Worm (Caenorhabditis elegans) whole organism, mixed stage, embryonic: ENCODE measurements around the gene C37H5.13.

ENCODE experiments used
- blmp-1 ChIP-seq: fragments of 150-350 bp; optimal IDR thresholded peaks from 2 replicates; lab custom pipeline; 2014; ENCODE audit warnings: missing biosample characterization, missing genetic modification characterization
- elt-3 ChIP-seq: fragments of 150-350 bp; optimal IDR thresholded peaks from 2 replicates; lab custom pipeline; 2014; ENCODE audit warnings: missing biosample characterization, missing genetic modification characterization
- hlh-1 ChIP-seq: fragments of 150-350 bp; optimal IDR thresholded peaks from 2 replicates; lab custom pipeline; 2014; ENCODE audit warnings: missing biosample characterization, missing genetic modification reagents, missing genetic modification characterization
- nhr-12 ChIP-seq: fragments of 150-350 bp; optimal IDR thresholded peaks from 2 replicates; lab custom pipeline; 2014; ENCODE audit warnings: missing biosample characterization, missing genetic modification characterization
- nhr-237 ChIP-seq: fragments of 150-350 bp; optimal IDR thresholded peaks from 2 replicates; lab custom pipeline; 2014; ENCODE audit warnings: missing biosample characterization, missing genetic modification characterization
- snpc-4 ChIP-seq: fragments of 150-350 bp; optimal IDR thresholded peaks from 2 replicates; lab custom pipeline; 2014; ENCODE audit warnings: missing biosample characterization, missing genetic modification characterization
- unc-120 ChIP-seq: sonication (generic microtip); optimal IDR thresholded peaks from 2 replicates; lab custom pipeline; 2017; ENCODE audit warnings: missing genetic modification characterization, missing compliant biosample characterization; ENCODE audit not compliant: poor library complexity, severe bottlenecking
- unc-62 ChIP-seq: fragments of 150-350 bp; optimal IDR thresholded peaks from 2 replicates; lab custom pipeline; 2014; ENCODE audit warnings: missing biosample characterization, missing genetic modification reagents, missing genetic modification characterization

DNA sequence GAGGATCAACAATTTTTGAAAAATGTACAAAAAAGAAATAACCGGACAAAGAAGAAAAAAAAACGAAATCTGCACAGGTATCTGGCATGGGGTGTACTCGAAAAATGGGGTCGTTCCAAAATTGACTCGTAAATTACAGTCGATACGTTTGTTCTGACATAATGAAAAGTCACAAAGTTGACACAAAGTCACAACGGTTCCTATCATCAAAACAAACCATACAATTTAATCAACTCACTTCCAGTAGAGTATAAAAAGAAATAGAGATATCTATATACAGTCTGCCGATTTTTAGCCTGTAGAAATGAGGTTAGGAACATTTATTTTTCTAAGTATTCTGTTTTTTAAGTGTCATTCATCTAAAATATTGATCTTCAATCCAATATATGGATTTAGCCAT, 21.7 kb upstream of the C37H5.13 start, which contains the start of gene T19H12.12:
- TF ChIP-seq nhr-237 (tag; lab: Kevin White, UChicago) (no peak), snpc-4 (tag; lab: Kevin White, UChicago) (no peak), unc-62 (GFP tag; lab: Kevin White, UChicago) (no peak), elt-3 (tag; lab: Kevin White, UChicago) (no peak), unc-120 (tag; lab: Kevin White, UChicago) (no peak), hlh-1 (tag; lab: Kevin White, UChicago) (no peak), nhr-12 (no peak), blmp-1 (tag; lab: Kevin White, UChicago) (no peak)
